Worm (Caenorhabditis elegans) whole organism, early embryonic: ENCODE results near the gene F58F12.12.

Experiments
- B0310.2 ChIP-seq: sonication (generic microtip); optimal IDR thresholded peaks from 2 replicates; lab custom pipeline; 2016; ENCODE audit warnings: mild to moderate bottlenecking, missing genetic modification characterization, missing compliant biosample characterization
- F13C5.2 ChIP-seq: sonication (generic microtip); optimal IDR thresholded peaks from 2 replicates; lab custom pipeline; 2017; ENCODE audit warnings: mild to moderate bottlenecking, missing genetic modification characterization, inconsistent platforms, missing compliant biosample characterization
- aly-1 ChIP-seq: sonication (generic microtip); optimal IDR thresholded peaks from 2 replicates; lab custom pipeline; 2016; ENCODE audit warnings: missing genetic modification characterization, missing compliant biosample characterization
- ama-1 ChIP-seq: fragments of 150-350 bp; optimal IDR thresholded peaks from 2 replicates; lab custom pipeline; 2014
- ceh-13 ChIP-seq: fragments of 200-800 bp; sonication (Bioruptor generic); optimal IDR thresholded peaks from 2 replicates; lab custom pipeline; 2018; ENCODE audit warnings: mild to moderate bottlenecking, missing genetic modification characterization, missing compliant biosample characterization
- ceh-36 ChIP-seq: sonication (generic microtip); optimal IDR thresholded peaks from 2 replicates; lab custom pipeline; 2016; ENCODE audit warnings: missing genetic modification characterization, inconsistent platforms, missing compliant biosample characterization
- ets-7 ChIP-seq: sonication (generic microtip); optimal IDR thresholded peaks from 2 replicates; lab custom pipeline; 2016; ENCODE audit warnings: missing genotype, missing genetic modification characterization, missing compliant biosample characterization
- flt-1 ChIP-seq: fragments of 200-800 bp; sonication (Bioruptor generic); IDR thresholded peaks from 2 replicates; pipeline ENCODE4 v1.3.6; 2022; ENCODE audit warnings: missing genetic modification characterization, missing compliant biosample characterization
- hmbx-1 ChIP-seq: sonication (generic microtip); optimal IDR thresholded peaks from 2 replicates; lab custom pipeline; 2016; ENCODE audit warnings: mild to moderate bottlenecking, missing genetic modification characterization, missing compliant biosample characterization
- hmg-4 ChIP-seq: fragments of 200-800 bp; sonication (Bioruptor generic); optimal IDR thresholded peaks from 2 replicates; lab custom pipeline; 2018; ENCODE audit warnings: mild to moderate bottlenecking, missing genetic modification characterization, missing compliant biosample characterization
- hnd-1 ChIP-seq: sonication (generic microtip); optimal IDR thresholded peaks from 2 replicates; lab custom pipeline; 2016; ENCODE audit warnings: missing genetic modification characterization, missing compliant biosample characterization
- pes-1 ChIP-seq: fragments of 200-800 bp; sonication (Bioruptor generic); IDR thresholded peaks from 2 replicates; pipeline ENCODE4 v1.3.6; 2022; ENCODE audit warnings: missing genetic modification reagents, missing genetic modification characterization, missing compliant biosample characterization
- scrt-1 ChIP-seq: fragments of 200-800 bp; sonication (Bioruptor generic); IDR thresholded peaks from 2 replicates; pipeline ENCODE4 v1.3.6; 2022; ENCODE audit warnings: missing genetic modification characterization, missing compliant biosample characterization
- sea-1 ChIP-seq: fragments of 200-800 bp; sonication (Bioruptor generic); conservative IDR thresholded peaks from 2 replicates; pipeline ENCODE4 v1.3.6; 2022; ENCODE audit warnings: missing genetic modification characterization, missing compliant biosample characterization
- tbx-11 ChIP-seq: fragments of 200-800 bp; sonication (Bioruptor generic); IDR thresholded peaks from 2 replicates; pipeline ENCODE4 v1.3.6; 2022; ENCODE audit warnings: missing genetic modification characterization, missing compliant biosample characterization
- tbx-37 ChIP-seq: fragments of 200-800 bp; sonication (Bioruptor generic); conservative IDR thresholded peaks from 2 replicates; pipeline ENCODE4 v1.3.6; 2022; ENCODE audit warnings: missing genetic modification reagents, missing genetic modification characterization, missing compliant biosample characterization
- tra-4 ChIP-seq: sonication (generic microtip); optimal IDR thresholded peaks from 2 replicates; lab custom pipeline; 2017; ENCODE audit warnings: missing genetic modification characterization, missing compliant biosample characterization

F58F12.12 gene

ce11 chrII:6407279-6407678 is 26.3 kb downstream of the F58F12.12 start, which contains the start of gene spp-11:
spp-11 (minus strand) TSS chrII:6407379.
- no peak for TF ChIP-seq pes-1
- no peak for TF ChIP-seq hmbx-1 (tag; lab: Kevin White, UChicago)
- TF ChIP-seq hmg-4 (GFP tag; lab: Kevin White, UChicago): no peak
- no peak for TF ChIP-seq tbx-37 (GFP tag; lab: Robert Waterston, UW)
- TF ChIP-seq tbx-11 (GFP tag; lab: Robert Waterston, UW): no peak
- TF ChIP-seq flt-1 (GFP tag; lab: Robert Waterston, UW): no peak

- TF ChIP-seq sea-1 (no peak), ceh-13 (GFP tag; lab: Kevin White, UChicago) (no peak), hmg-4 (GFP tag; lab: Kevin White, UChicago) (peak; percentile 54), ama-1 (lab: Kevin White, UChicago) (no peak), scrt-1 (GFP tag; lab: Robert Waterston, UW) (no peak)
Measured at ce11 chrII:6409098-6409497, 28.1 kb downstream of the F58F12.12 start.

- TF ChIP-seq F13C5.2 (tag; lab: Kevin White, UChicago) (no peak), B0310.2 (tag; lab: Kevin White, UChicago) (no peak), sea-1 (no peak), ama-1 (lab: Kevin White, UChicago) (no peak), tra-4 (no peak)
Measured at ce11 chrII:6410181-6410580, 29.2 kb downstream of the F58F12.12 start, which contains the start of gene T25D10.4. T25D10.4 (minus strand) TSS chrII:6410281.

ce11 chrII:6411660-6412451 is 30.9 kb downstream of the F58F12.12 start:
- TF ChIP-seq F13C5.2 (tag; lab: Kevin White, UChicago) (no peak), ets-7 (tag; lab: Kevin White, UChicago) (peak; percentile 78), flt-1 (GFP tag; lab: Robert Waterston, UW) (no peak), B0310.2 (tag; lab: Kevin White, UChicago) (no peak), scrt-1 (GFP tag; lab: Robert Waterston, UW) (peak; percentile 25; the same call in 1 of the 2 replicates), aly-1 (tag; lab: Kevin White, UChicago) (no peak), hmg-4 (GFP tag; lab: Kevin White, UChicago) (peak; percentile 61), hmbx-1 (tag; lab: Kevin White, UChicago) (no peak), ceh-13 (GFP tag; lab: Kevin White, UChicago) (no peak)

- no peak for TF ChIP-seq ets-7 (tag; lab: Kevin White, UChicago)
- no peak for TF ChIP-seq F13C5.2 (tag; lab: Kevin White, UChicago)
- TF ChIP-seq pes-1: no peak
- TF ChIP-seq flt-1 (GFP tag; lab: Robert Waterston, UW): no peak
Measured at ce11 chrII:6413788-6414187, 32.8 kb downstream of the F58F12.12 start.

- TF ChIP-seq ceh-36 (tag; lab: Kevin White, UChicago) (no peak), F13C5.2 (tag; lab: Kevin White, UChicago) (no peak), tra-4 (no peak), tbx-37 (GFP tag; lab: Robert Waterston, UW) (no peak), hmbx-1 (tag; lab: Kevin White, UChicago) (no peak), flt-1 (GFP tag; lab: Robert Waterston, UW) (no peak), hnd-1 (no peak), pes-1 (no peak), tbx-11 (GFP tag; lab: Robert Waterston, UW) (no peak), B0310.2 (tag; lab: Kevin White, UChicago) (no peak), ceh-13 (GFP tag; lab: Kevin White, UChicago) (no peak), sea-1 (no peak), ama-1 (lab: Kevin White, UChicago) (no peak)
Measured at ce11 chrII:6417999-6418398, 37.0 kb downstream of the F58F12.12 start.

ce11 chrII:6419163-6419562 is 38.2 kb downstream of the F58F12.12 start:
- TF ChIP-seq tra-4: no peak
- no peak for TF ChIP-seq ama-1 (lab: Kevin White, UChicago)
- no peak for TF ChIP-seq F13C5.2 (tag; lab: Kevin White, UChicago)
- no peak for TF ChIP-seq hnd-1
- no peak for TF ChIP-seq ets-7 (tag; lab: Kevin White, UChicago)
- TF ChIP-seq tbx-37 (GFP tag; lab: Robert Waterston, UW): no peak
- TF ChIP-seq hmg-4 (GFP tag; lab: Kevin White, UChicago): no peak
- TF ChIP-seq B0310.2 (tag; lab: Kevin White, UChicago): no peak
- TF ChIP-seq tbx-11 (GFP tag; lab: Robert Waterston, UW): no peak
- TF ChIP-seq ceh-36 (tag; lab: Kevin White, UChicago): no peak
- no peak for TF ChIP-seq ceh-13 (GFP tag; lab: Kevin White, UChicago)
- TF ChIP-seq hmbx-1 (tag; lab: Kevin White, UChicago): no peak
- no peak for TF ChIP-seq sea-1
- TF ChIP-seq pes-1: no peak
- no peak for TF ChIP-seq flt-1 (GFP tag; lab: Robert Waterston, UW)
- no peak for TF ChIP-seq aly-1 (tag; lab: Kevin White, UChicago)
- TF ChIP-seq scrt-1 (GFP tag; lab: Robert Waterston, UW): no peak

ce11 chrII:6422812-6423211 is 41.8 kb downstream of the F58F12.12 start, which contains the start of gene K03H9.3:
K03H9.3 (plus strand) TSS chrII:6423112.
- no peak for TF ChIP-seq tbx-11 (GFP tag; lab: Robert Waterston, UW)
- TF ChIP-seq scrt-1 (GFP tag; lab: Robert Waterston, UW): no peak
